Worm (Caenorhabditis elegans) whole organism, dauer: ENCODE data around the gene T21B6.3.

Source experiments
- unc-62 ChIP-seq: sonication (generic microtip); optimal IDR thresholded peaks from 2 replicates; lab custom pipeline; 2017; ENCODE audit warnings: missing biosample characterization, missing genetic modification reagents, missing genetic modification characterization

Gene T21B6.3

ce11 chrX:10948852-10949251 lies at the start of gene T21B6.3:
Gene T21B6.3 (minus strand): TSS chrX:10948952.
- no peak for TF ChIP-seq unc-62

ce11 chrX:10992177-10992576 lies 43.4 kb upstream of the T21B6.3 start, which contains the start of gene ver-3:
Gene ver-3 (plus strand): TSS chrX:10992477.
- TF ChIP-seq unc-62: no peak

ce11 chrX:10991352-10992172 lies 42.8 kb upstream of the T21B6.3 start:
- TF ChIP-seq unc-62: no peak

DNA sequence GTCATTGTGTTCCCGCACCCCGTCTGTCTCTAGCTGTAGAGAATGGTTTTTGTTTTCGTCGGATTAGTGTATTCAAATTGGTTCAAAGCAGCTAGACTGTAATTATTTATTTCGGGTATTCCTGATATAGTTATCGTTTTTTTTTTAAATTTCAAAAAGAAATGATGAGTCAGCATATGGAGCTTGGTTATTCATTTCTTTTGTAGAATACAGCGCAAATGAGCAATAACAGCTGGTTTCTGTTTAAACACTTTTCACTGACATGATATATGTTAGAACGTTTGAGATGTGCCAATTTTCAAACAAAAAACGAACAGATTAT lies 42.1 kb upstream of the T21B6.3 start:
- TF ChIP-seq unc-62: no peak

DNA sequence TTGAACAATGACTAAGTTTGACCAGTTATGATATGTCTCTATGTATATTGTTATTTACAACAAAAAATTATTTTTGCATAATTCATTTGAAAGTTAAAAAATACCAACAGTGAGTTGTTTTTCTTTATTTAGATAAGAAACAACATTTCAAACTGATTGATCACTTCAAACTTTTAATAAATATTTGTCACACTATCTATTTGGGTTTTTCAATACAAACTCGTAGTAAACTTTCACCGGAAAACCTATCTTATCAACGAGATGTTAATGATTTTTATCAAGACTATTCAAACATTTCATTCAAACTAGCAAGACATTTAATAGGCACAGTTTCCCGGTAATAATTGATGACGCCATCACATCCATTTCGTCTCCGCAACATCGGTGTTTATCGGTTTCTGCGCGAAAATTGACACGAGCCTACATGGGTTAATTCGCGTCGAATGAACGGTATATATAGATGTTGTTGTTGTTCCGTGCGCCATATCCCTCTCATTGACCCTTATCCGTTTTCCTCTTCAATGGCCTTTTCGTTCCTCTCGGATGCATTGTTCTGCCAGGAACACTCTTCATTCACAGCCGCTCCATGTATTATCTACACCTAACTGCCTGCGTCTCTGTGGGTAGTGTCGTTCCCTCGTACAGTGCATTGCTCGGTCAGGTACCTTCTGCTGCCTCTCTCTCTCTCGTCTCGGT lies 41.6 kb upstream of the T21B6.3 start:
- TF ChIP-seq unc-62: no peak

DNA sequence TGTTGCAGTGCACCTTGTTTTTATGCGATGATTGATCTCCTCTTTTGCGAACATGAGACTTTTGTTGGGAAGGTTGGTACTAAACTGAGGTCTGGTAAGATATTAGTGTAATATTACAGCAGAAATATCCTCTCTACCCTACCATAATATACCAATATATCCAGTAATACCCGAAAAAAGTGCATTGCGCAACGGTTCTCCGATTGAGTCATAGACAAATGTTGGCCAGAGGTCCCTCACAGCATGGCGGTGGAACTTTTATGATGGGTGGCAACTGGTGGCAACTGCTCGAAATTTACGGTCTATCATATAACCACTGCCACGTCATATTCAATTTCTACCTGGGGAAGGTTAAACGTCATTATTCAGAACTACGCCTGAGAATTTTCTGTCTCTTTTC lies 40.5 kb upstream of the T21B6.3 start:
- TF ChIP-seq unc-62: no peak

DNA sequence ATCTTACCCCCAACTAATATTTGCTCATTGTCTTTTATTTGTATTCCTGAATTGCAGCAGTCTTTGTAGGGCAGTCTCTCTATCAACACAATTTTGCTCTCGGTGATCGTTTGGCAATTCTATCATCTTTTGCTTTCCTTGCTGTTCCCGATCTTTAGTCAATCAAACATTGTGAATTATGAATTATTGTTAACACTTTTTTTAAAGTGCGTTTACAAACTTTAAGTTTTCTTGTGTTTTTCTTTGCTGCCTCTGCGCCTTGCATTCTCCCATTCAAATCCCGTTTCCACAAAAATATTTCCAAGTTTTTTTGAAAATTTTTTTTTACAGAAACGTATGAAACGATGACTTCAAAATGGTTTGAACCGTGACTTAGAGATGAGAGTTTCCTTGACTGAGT lies 33.3 kb upstream of the T21B6.3 start, which contains the start of gene ver-4:
Gene ver-4 (plus strand): TSS at position 301 of the 400 bp plus-strand sequence.
- no peak for TF ChIP-seq unc-62

ce11 chrX:10981374-10981773 lies 32.6 kb upstream of the T21B6.3 start:
- TF ChIP-seq unc-62: no peak

ce11 chrX:10979186-10979585 lies 30.4 kb upstream of the T21B6.3 start, which contains the start of gene pxn-2:
Gene pxn-2 (minus strand): TSS chrX:10979286.
- TF ChIP-seq unc-62: no peak

- no peak for TF ChIP-seq unc-62
Measured at ce11 chrX:10976447-10977196, 27.9 kb upstream of the T21B6.3 start.

DNA sequence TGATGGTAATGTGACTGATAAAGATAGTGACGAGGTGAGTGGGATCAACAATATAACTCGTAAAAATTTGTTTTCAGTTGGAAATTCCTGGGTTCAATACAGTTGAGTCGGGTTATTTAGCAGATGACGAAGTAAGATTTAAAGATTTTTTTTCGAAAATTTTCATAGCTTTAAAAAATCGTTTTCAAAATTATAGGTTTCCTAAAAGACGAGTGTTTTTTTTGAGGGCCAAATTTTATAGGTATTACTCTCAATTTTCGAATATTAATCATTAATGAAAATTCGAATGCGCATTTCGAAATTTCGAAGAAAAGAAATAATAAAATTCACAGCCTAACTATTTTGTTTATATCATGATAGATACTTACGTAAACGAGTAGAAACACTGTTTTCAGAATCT lies 22.4 kb upstream of the T21B6.3 start:
- no peak for TF ChIP-seq unc-62

- no peak for TF ChIP-seq unc-62
Measured at ce11 chrX:10970629-10971028, 21.9 kb upstream of the T21B6.3 start, which contains the start of gene K09C8.8. Gene K09C8.8 (plus strand): TSS chrX:10970929.

ce11 chrX:10967698-10968097 lies 18.9 kb upstream of the T21B6.3 start, which contains the start of gene K09C8.9:
Gene K09C8.9 (minus strand): TSS chrX:10967798.
- TF ChIP-seq unc-62: no peak

- no peak for TF ChIP-seq unc-62
Measured at ce11 chrX:10966251-10966650, 17.5 kb upstream of the T21B6.3 start, which contains the start of gene lge-1. Gene lge-1 (plus strand): TSS chrX:10966551.

DNA sequence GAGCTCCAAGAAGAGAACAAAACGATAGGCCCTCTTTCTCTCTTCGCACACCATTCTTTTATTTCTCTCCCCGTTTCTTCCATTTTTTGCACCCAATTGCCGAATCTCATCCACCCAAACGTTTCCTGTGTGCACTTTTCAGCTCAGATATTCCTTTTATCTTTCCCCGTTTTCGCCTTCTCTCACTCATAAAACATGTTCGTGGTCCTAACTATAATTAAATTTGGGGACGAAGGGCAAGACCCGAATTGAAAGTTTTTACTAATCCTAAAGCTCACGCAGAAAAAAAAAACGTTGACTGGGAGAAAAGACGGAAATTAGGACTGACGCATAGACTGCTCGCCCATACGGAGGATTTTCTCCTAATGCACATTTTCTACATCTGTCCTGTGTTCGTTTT lies 16.8 kb upstream of the T21B6.3 start:
- no peak for TF ChIP-seq unc-62

DNA sequence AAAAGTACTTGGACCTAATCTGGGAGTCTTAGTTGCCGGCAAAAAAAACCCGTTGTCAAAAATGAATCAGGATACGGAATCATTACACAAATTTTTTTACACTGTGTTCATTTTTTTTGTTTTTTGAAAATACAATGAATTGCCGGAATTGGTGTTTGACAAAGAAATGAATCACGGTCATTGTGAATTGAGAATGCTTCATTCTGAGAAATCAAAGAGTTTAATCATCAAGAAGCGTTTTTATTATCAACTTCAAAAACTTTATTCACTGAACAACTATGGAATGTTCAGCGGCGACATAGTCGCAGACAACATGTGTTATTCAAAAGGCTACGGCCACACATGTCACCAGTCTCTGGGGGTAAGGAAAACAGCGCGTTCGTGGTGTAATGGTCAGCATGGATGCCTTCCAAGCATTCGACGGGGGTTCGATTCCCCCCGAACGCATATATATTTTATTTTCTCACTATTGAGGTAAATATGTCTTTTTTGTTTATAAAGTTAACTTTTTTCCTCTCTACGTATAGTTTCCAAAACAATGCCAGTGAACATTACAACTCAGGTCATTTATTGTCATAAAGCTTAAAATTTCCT lies 14.8 kb upstream of the T21B6.3 start, which contains the start of gene nas-10:
Gene nas-10 (minus strand): TSS at position 51 of the 594 bp plus-strand sequence.
- no peak for TF ChIP-seq unc-62
